Worm (Caenorhabditis elegans): Measurements from ENCODE around the gene ZK637.12.

ZK637.12 gene

DNA sequence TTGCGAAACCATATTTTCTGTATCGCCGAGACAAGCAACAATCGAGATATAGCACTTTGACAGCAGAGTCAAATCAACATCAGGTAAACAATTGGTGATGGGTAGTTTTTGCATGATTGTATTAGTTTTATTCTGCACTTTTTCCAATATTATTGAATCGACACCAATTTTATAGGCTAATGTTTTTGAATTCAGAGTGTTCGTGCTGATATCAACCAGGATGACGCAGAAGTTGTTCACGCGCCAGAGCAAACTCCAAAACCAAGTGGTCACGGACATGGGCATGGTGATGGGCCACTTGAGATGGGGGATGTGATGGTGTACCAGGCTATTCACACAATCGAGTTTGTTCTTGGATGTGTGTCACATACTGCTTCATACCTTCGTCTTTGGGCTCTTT is 13.9 kb upstream of the ZK637.12 start:
- no peak for TF ChIP-seq sptf-2 (GFP tag; optimal IDR thresholded peaks at IDR 0.05)
- no peak for TF ChIP-seq cebp-1 (GFP tag; IDR thresholded peaks at IDR 0.05)
- TF ChIP-seq cebp-1 (tag; optimal IDR thresholded peaks at IDR 0.05), result no peak
- no peak for TF ChIP-seq F10E7.11 (tag; optimal IDR thresholded peaks at IDR 0.05)
- no peak for TF ChIP-seq cebp-2 (GFP tag; IDR thresholded peaks at IDR 0.05)
- no peak for TF ChIP-seq ceh-79 (tag; optimal IDR thresholded peaks at IDR 0.05)
- no peak for TF ChIP-seq tbx-9 (tag; optimal IDR thresholded peaks at IDR 0.05; ENCODE audit: borderline replicate concordance)
- TF ChIP-seq rpc-1 (optimal IDR thresholded peaks at IDR 0.05), result no peak
- no peak for TF ChIP-seq rpc-1 (tag; optimal IDR thresholded peaks at IDR 0.05)
- TF ChIP-seq F33H1.4 (GFP tag; IDR thresholded peaks at IDR 0.05), result no peak
- no peak for TF ChIP-seq efl-1 (GFP tag; optimal IDR thresholded peaks at IDR 0.05)
- TF ChIP-seq attf-6 (GFP tag; IDR thresholded peaks at IDR 0.05), result no peak
- no peak for TF ChIP-seq snpc-4 (GFP tag; optimal IDR thresholded peaks at IDR 0.05)
- TF ChIP-seq snpc-4 (tag; optimal IDR thresholded peaks at IDR 0.05), result no peak
- no peak for TF ChIP-seq repo-1 (tag; optimal IDR thresholded peaks at IDR 0.05)
- TF ChIP-seq ztf-22 (GFP tag; optimal IDR thresholded peaks at IDR 0.05), result no peak
- no peak for TF ChIP-seq nfya-1 (tag; optimal IDR thresholded peaks at IDR 0.05; ENCODE audit: borderline replicate concordance, insufficient read depth)

- TF ChIP-seq nhr-120 (GFP tag; IDR thresholded peaks at IDR 0.05) (no peak), ccch-3 (GFP tag; optimal IDR thresholded peaks at IDR 0.05) (no peak), attf-3 (GFP tag; conservative IDR thresholded peaks at IDR 0.05) (no peak), atf-7 (tag; optimal IDR thresholded peaks at IDR 0.05) (peak; percentile 2), lin-26 (GFP tag; IDR thresholded peaks at IDR 0.05) (no peak), cebp-1 (GFP tag; IDR thresholded peaks at IDR 0.05) (no peak), cebp-1 (tag; optimal IDR thresholded peaks at IDR 0.05) (no peak), F55B11.4 (tag; optimal IDR thresholded peaks at IDR 0.05; ENCODE audit: borderline replicate concordance, insufficient read depth) (no peak), B0019.2 (GFP tag; conservative IDR thresholded peaks at IDR 0.05) (no peak), akir-1 (GFP tag; optimal IDR thresholded peaks at IDR 0.05) (no peak), nfyb-1 (GFP tag; IDR thresholded peaks at IDR 0.05) (peak; percentile 51; the same call in 1 of the 2 replicates), ztf-28 (GFP tag; IDR thresholded peaks at IDR 0.05) (no peak), Y53G8AR.9 (GFP tag; conservative IDR thresholded peaks at IDR 0.05) (0 out of 2 replicates have a peak, but pooled peaks have one; percentile 45)
Observed at ce11 chrIII:8911598-8912194, 12.3 kb upstream of the ZK637.12 start, which contains the start of gene tpk-1. Gene tpk-1 (plus strand): TSS chrIII:8912144.

ce11 chrIII:8913469-8913868 is 10.6 kb upstream of the ZK637.12 start, which contains the start of gene trxr-2:
Gene trxr-2 (plus strand): TSS chrIII:8913769.
- TF ChIP-seq F33H1.4 (GFP tag; IDR thresholded peaks at IDR 0.05), result no peak
- no peak for TF ChIP-seq nfyb-1 (GFP tag; IDR thresholded peaks at IDR 0.05)
- TF ChIP-seq F10E7.11 (tag; optimal IDR thresholded peaks at IDR 0.05), result no peak

- no peak for TF ChIP-seq Y56A3A.18 (GFP tag; IDR thresholded peaks at IDR 0.05)
- no peak for TF ChIP-seq mcd-1 (GFP tag; IDR thresholded peaks at IDR 0.05)
- TF ChIP-seq athp-1 (tag; optimal IDR thresholded peaks at IDR 0.05), result no peak
- TF ChIP-seq ztf-25 (GFP tag; IDR thresholded peaks at IDR 0.05), result 0 out of 2 replicates have a peak, but pooled peaks have one; percentile 13
- TF ChIP-seq T07F8.4 (tag; optimal IDR thresholded peaks at IDR 0.05), result no peak
- no peak for TF ChIP-seq K11D2.4 (GFP tag; IDR thresholded peaks at IDR 0.05)
- no peak for TF ChIP-seq ceh-100 (GFP tag; IDR thresholded peaks at IDR 0.05)
- no peak for TF ChIP-seq zim-3 (tag; optimal IDR thresholded peaks at IDR 0.05)
- no peak for TF ChIP-seq rec-8 (tag; optimal IDR thresholded peaks at IDR 0.05)
- TF ChIP-seq ceh-58 (GFP tag; IDR thresholded peaks at IDR 0.05), result no peak
- TF ChIP-seq F57C9.4 (tag; optimal IDR thresholded peaks at IDR 0.05), result no peak
- no peak for TF ChIP-seq sea-2 (GFP tag; IDR thresholded peaks at IDR 0.05)
- no peak for TF ChIP-seq B0261.1 (tag; optimal IDR thresholded peaks at IDR 0.05)
- no peak for TF ChIP-seq ztf-6 (GFP tag; IDR thresholded peaks at IDR 0.05)
- TF ChIP-seq tbx-9 (tag; optimal IDR thresholded peaks at IDR 0.05; ENCODE audit: borderline replicate concordance), result no peak
- TF ChIP-seq efl-1 (GFP tag; optimal IDR thresholded peaks at IDR 0.05), result peak; percentile 70
- no peak for TF ChIP-seq cebp-2 (GFP tag; IDR thresholded peaks at IDR 0.05)
- no peak for TF ChIP-seq attf-5 (GFP tag; optimal IDR thresholded peaks at IDR 0.05)
- TF ChIP-seq let-526 (GFP tag; IDR thresholded peaks at IDR 0.05), result no peak
Observed at ce11 chrIII:8917879-8918381, 6.1 kb upstream of the ZK637.12 start, which contains the start of gene cdc-25.3. Gene cdc-25.3 (minus strand): TSS chrIII:8917929.
